Fruit fly (Drosophila melanogaster): ENCODE measurements around the gene CG10555.

CG10555 gene

dm6 chrX:8412197-8413160 lies 13.7 kb downstream of the CG10555 start (continued):
- no peak for TF ChIP-seq CG18011 (GFP tag; optimal IDR thresholded peaks at IDR 0.05)
- peak; percentile 75 for TF ChIP-seq sqz (GFP tag; optimal IDR thresholded peaks at IDR 0.05)
- TF ChIP-seq Atf6 (GFP tag; IDR thresholded peaks at IDR 0.05) = no peak
- no peak for TF ChIP-seq CG10147 (GFP tag; optimal IDR thresholded peaks at IDR 0.05)
- TF ChIP-seq CG2678 (tag; optimal IDR thresholded peaks at IDR 0.05) = peak; percentile 23
- TF ChIP-seq CG14441 (GFP tag; IDR thresholded peaks at IDR 0.05) = no peak
- peak; percentile 73 for TF ChIP-seq CG17385 (GFP tag; optimal IDR thresholded peaks at IDR 0.05)
- TF ChIP-seq exex (tag; optimal IDR thresholded peaks at IDR 0.05) = peak; percentile 41
- TF ChIP-seq abd-A (tag; optimal IDR thresholded peaks at IDR 0.05) = peak; percentile 23
- TF ChIP-seq hkb (optimal IDR thresholded peaks at IDR 0.05) = no peak
- peak; percentile 7; the same call in 1 of the 2 replicates for TF ChIP-seq hkb (GFP tag; IDR thresholded peaks at IDR 0.05)
- no peak for TF ChIP-seq CoRest (tag; optimal IDR thresholded peaks at IDR 0.05)
- peak; percentile 16 for TF ChIP-seq sd (tag; optimal IDR thresholded peaks at IDR 0.05)
- TF ChIP-seq YL-1 (GFP tag; optimal IDR thresholded peaks at IDR 0.05) = no peak
- no peak for TF ChIP-seq Dfd (GFP tag; optimal IDR thresholded peaks at IDR 0.05)
- no peak for TF ChIP-seq pho (GFP tag; optimal IDR thresholded peaks at IDR 0.05)
- TF ChIP-seq sens (GFP tag) = peak; percentile 6
- peak; percentile 58; the same call in 1 of the 3 replicates for TF ChIP-seq ci (GFP tag; IDR thresholded peaks at IDR 0.05)
- no peak for TF ChIP-seq CG18262 (tag; optimal IDR thresholded peaks at IDR 0.05)
- TF ChIP-seq bab2 (GFP tag; optimal IDR thresholded peaks at IDR 0.05) = no peak
- TF ChIP-seq Atf3 (GFP tag; optimal IDR thresholded peaks at IDR 0.05) = no peak
- TF ChIP-seq slou (GFP tag; optimal IDR thresholded peaks at IDR 0.05) = no peak
- no peak for TF ChIP-seq CG4282 (GFP tag; optimal IDR thresholded peaks at IDR 0.05)
- TF ChIP-seq pros (GFP tag; optimal IDR thresholded peaks at IDR 0.05) = peak; percentile 76
- peak in 1 of 2 experiments; percentile 96 for TF ChIP-seq Pdp1 (GFP tag; optimal IDR thresholded peaks at IDR 0.05)
- no peak for TF ChIP-seq jigr1 (GFP tag; IDR thresholded peaks at IDR 0.05)
- TF ChIP-seq Awh (GFP tag; IDR thresholded peaks at IDR 0.05) = no peak
- TF ChIP-seq Neu2 (GFP tag; optimal IDR thresholded peaks at IDR 0.05; ENCODE audit: borderline replicate concordance) = no peak
- no peak for TF ChIP-seq sim (GFP tag; IDR thresholded peaks at IDR 0.05)
- peak; percentile 25 for TF ChIP-seq zen (tag; optimal IDR thresholded peaks at IDR 0.05)
- no peak for TF ChIP-seq Optix (GFP tag; IDR thresholded peaks at IDR 0.05)
- no peak for TF ChIP-seq Ptx1 (GFP tag; IDR thresholded peaks at IDR 0.05)
- TF ChIP-seq MESR4 (GFP tag; optimal IDR thresholded peaks at IDR 0.05) = no peak
- no peak for TF ChIP-seq onecut (GFP tag; IDR thresholded peaks at IDR 0.05)
- no peak for TF ChIP-seq CG16779 (GFP tag; IDR thresholded peaks at IDR 0.05)
- TF ChIP-seq CG4730 (GFP tag; IDR thresholded peaks at IDR 0.05) = no peak
- no peak for TF ChIP-seq CG16815 (GFP tag; optimal IDR thresholded peaks at IDR 0.05)
- no peak for TF ChIP-seq Lpt (GFP tag; optimal IDR thresholded peaks at IDR 0.05)
- no peak for TF ChIP-seq dimm (GFP tag; IDR thresholded peaks at IDR 0.05)
- TF ChIP-seq Nf-YC (tag; optimal IDR thresholded peaks at IDR 0.05) = peak; percentile 31
- TF ChIP-seq CG8765 (GFP tag; IDR thresholded peaks at IDR 0.05) = 0 out of 2 replicates have a peak, but pooled peaks have one; percentile 7
- peak; percentile 27 to 54 for TF ChIP-seq Trl (optimal IDR thresholded peaks at IDR 0.05)
- no peak for TF ChIP-seq Trl (GFP tag; optimal IDR thresholded peaks at IDR 0.05)
- TF ChIP-seq NFAT (GFP tag; IDR thresholded peaks at IDR 0.05) = no peak
- TF ChIP-seq pzg (GFP tag; optimal IDR thresholded peaks at IDR 0.05) = no peak
- TF ChIP-seq Dref (GFP tag; IDR thresholded peaks at IDR 0.05) = no peak
- TF ChIP-seq Stat92E (GFP tag; optimal IDR thresholded peaks at IDR 0.05) = peak in 1 of 3 experiments; percentile 2
- no peak for TF ChIP-seq eve (GFP tag; optimal IDR thresholded peaks at IDR 0.05)
- no peak for TF ChIP-seq BEAF-32 (GFP tag; optimal IDR thresholded peaks at IDR 0.05)
